Fruit fly (Drosophila melanogaster): ENCODE measurements around the gene tyn.

The tyn gene

dm6 chrX:140018-140417 lies at the start of gene tyn:
TSS of gene tyn (plus strand) at chrX:140318.
- no peak for TF ChIP-seq psq (optimal IDR thresholded peaks at IDR 0.05)
- TF ChIP-seq CG8478 (optimal IDR thresholded peaks at IDR 0.05): no peak
- no peak for TF ChIP-seq EcR (GFP tag; optimal IDR thresholded peaks at IDR 0.05)
- TF ChIP-seq Dll (optimal IDR thresholded peaks at IDR 0.05): no peak
- no peak for TF ChIP-seq pan (optimal IDR thresholded peaks at IDR 0.05)
- TF ChIP-seq usp (GFP tag; optimal IDR thresholded peaks at IDR 0.05): no peak

dm6 chrX:115006-115405 lies 25.1 kb upstream of the tyn start:
- no peak for TF ChIP-seq usp (GFP tag; optimal IDR thresholded peaks at IDR 0.05)
- TF ChIP-seq EcR (GFP tag; optimal IDR thresholded peaks at IDR 0.05): no peak
- TF ChIP-seq Dll (optimal IDR thresholded peaks at IDR 0.05): no peak
- TF ChIP-seq CG8478 (optimal IDR thresholded peaks at IDR 0.05): no peak
- TF ChIP-seq psq (optimal IDR thresholded peaks at IDR 0.05): no peak
- no peak for TF ChIP-seq pan (optimal IDR thresholded peaks at IDR 0.05)

- TF ChIP-seq CG8478 (optimal IDR thresholded peaks at IDR 0.05) (no peak), Dll (optimal IDR thresholded peaks at IDR 0.05) (no peak)
Measured at dm6 chrX:123799-124198, 16.3 kb upstream of the tyn start.

- TF ChIP-seq Dll (optimal IDR thresholded peaks at IDR 0.05): no peak
- TF ChIP-seq usp (GFP tag; optimal IDR thresholded peaks at IDR 0.05): no peak
- no peak for TF ChIP-seq EcR (GFP tag; optimal IDR thresholded peaks at IDR 0.05)
- TF ChIP-seq CG8478 (optimal IDR thresholded peaks at IDR 0.05): no peak
- TF ChIP-seq psq (optimal IDR thresholded peaks at IDR 0.05): no peak
- no peak for TF ChIP-seq pan (optimal IDR thresholded peaks at IDR 0.05)
Measured at dm6 chrX:126614-127013, 13.5 kb upstream of the tyn start, which contains the start of gene CG17636. TSS of gene CG17636 (minus strand) at chrX:126714.

dm6 chrX:127350-127768 lies 12.8 kb upstream of the tyn start, which contains the start of gene RhoGAP1A:
TSS of gene RhoGAP1A (plus strand) at chrX:127449.
- TF ChIP-seq EcR (GFP tag; optimal IDR thresholded peaks at IDR 0.05): no peak
- no peak for TF ChIP-seq pan (optimal IDR thresholded peaks at IDR 0.05)
- TF ChIP-seq CG8478 (optimal IDR thresholded peaks at IDR 0.05): no peak

dm6 chrX:130555-130954 lies 9.6 kb upstream of the tyn start:
- TF ChIP-seq EcR (GFP tag; optimal IDR thresholded peaks at IDR 0.05): no peak
- TF ChIP-seq usp (GFP tag; optimal IDR thresholded peaks at IDR 0.05): no peak
- TF ChIP-seq CG8478 (optimal IDR thresholded peaks at IDR 0.05): no peak
- TF ChIP-seq Dll (optimal IDR thresholded peaks at IDR 0.05): no peak
- no peak for TF ChIP-seq psq (optimal IDR thresholded peaks at IDR 0.05)
- TF ChIP-seq pan (optimal IDR thresholded peaks at IDR 0.05): no peak

- TF ChIP-seq psq (optimal IDR thresholded peaks at IDR 0.05): no peak
- TF ChIP-seq Dll (optimal IDR thresholded peaks at IDR 0.05): no peak
- TF ChIP-seq usp (GFP tag; optimal IDR thresholded peaks at IDR 0.05): no peak
- no peak for TF ChIP-seq EcR (GFP tag; optimal IDR thresholded peaks at IDR 0.05)
- no peak for TF ChIP-seq CG8478 (optimal IDR thresholded peaks at IDR 0.05)
- no peak for TF ChIP-seq pan (optimal IDR thresholded peaks at IDR 0.05)
Measured at dm6 chrX:141961-142360, 1.8 kb downstream of the tyn start.

- TF ChIP-seq psq (optimal IDR thresholded peaks at IDR 0.05) (no peak), CG8478 (optimal IDR thresholded peaks at IDR 0.05) (no peak), usp (GFP tag; optimal IDR thresholded peaks at IDR 0.05) (no peak), EcR (GFP tag; optimal IDR thresholded peaks at IDR 0.05) (no peak)
Measured at dm6 chrX:145081-145480, 5.0 kb downstream of the tyn start.

dm6 chrX:148326-148725 lies 8.2 kb downstream of the tyn start, which contains the start of gene CG17707:
TSS of gene CG17707 (minus strand) at chrX:148426.
- TF ChIP-seq Dll (optimal IDR thresholded peaks at IDR 0.05) (no peak), usp (GFP tag; optimal IDR thresholded peaks at IDR 0.05) (no peak), EcR (GFP tag; optimal IDR thresholded peaks at IDR 0.05) (no peak), pan (optimal IDR thresholded peaks at IDR 0.05) (no peak), psq (optimal IDR thresholded peaks at IDR 0.05) (no peak), CG8478 (optimal IDR thresholded peaks at IDR 0.05) (no peak)

- TF ChIP-seq usp (GFP tag; optimal IDR thresholded peaks at IDR 0.05) (no peak), psq (optimal IDR thresholded peaks at IDR 0.05) (no peak), pan (optimal IDR thresholded peaks at IDR 0.05) (no peak), Dll (optimal IDR thresholded peaks at IDR 0.05) (no peak), EcR (GFP tag; optimal IDR thresholded peaks at IDR 0.05) (no peak), CG8478 (optimal IDR thresholded peaks at IDR 0.05) (no peak)
Measured at dm6 chrX:169571-169970, 29.5 kb downstream of the tyn start.

dm6 chrX:173544-173943 lies 33.4 kb downstream of the tyn start:
- TF ChIP-seq Dll (optimal IDR thresholded peaks at IDR 0.05) (no peak), EcR (GFP tag; optimal IDR thresholded peaks at IDR 0.05) (no peak), CG8478 (optimal IDR thresholded peaks at IDR 0.05) (no peak), pan (optimal IDR thresholded peaks at IDR 0.05) (no peak), usp (GFP tag; optimal IDR thresholded peaks at IDR 0.05) (no peak), psq (optimal IDR thresholded peaks at IDR 0.05) (no peak)

dm6 chrX:175542-176197 lies 35.6 kb downstream of the tyn start:
- TF ChIP-seq Dll (optimal IDR thresholded peaks at IDR 0.05) (no peak), psq (optimal IDR thresholded peaks at IDR 0.05) (no peak)

- no peak for TF ChIP-seq CG8478 (optimal IDR thresholded peaks at IDR 0.05)
Measured at dm6 chrX:180462-180861, 40.3 kb downstream of the tyn start.

Measured in whole organism.